Fruit fly (Drosophila melanogaster) whole organism, wandering third instar larva: ENCODE measurements around the gene CG1208.

Source experiments
- Abd-B ChIP-seq: fragments of >200 bp; optimal IDR thresholded peaks from 2 replicates; lab custom pipeline; 2017; ENCODE audit warnings: missing biosample characterization, missing genetic modification characterization
- CG9705 ChIP-seq: fragments of 200-800 bp; sonication (Bioruptor generic); optimal IDR thresholded peaks from 2 replicates; lab custom pipeline; 2018; ENCODE audit warnings: missing biosample characterization, mild to moderate bottlenecking, missing genetic modification characterization
- GATAd ChIP-seq: sonication (Bioruptor generic); optimal IDR thresholded peaks from 2 replicates; lab custom pipeline; 2016; ENCODE audit warnings: missing biosample characterization, missing genetic modification characterization
- Myc ChIP-seq: fragments of >200 bp; optimal IDR thresholded peaks from 2 replicates; lab custom pipeline; 2017
- br ChIP-seq: fragments of 200-800 bp; sonication (Bioruptor generic); optimal IDR thresholded peaks from 2 replicates; lab custom pipeline; 2016; ENCODE audit warnings: missing biosample characterization, missing genetic modification characterization
- fru ChIP-seq: fragments of 200-800 bp; sonication (Bioruptor generic); optimal IDR thresholded peaks from 3 replicates; lab custom pipeline; 2016; ENCODE audit warnings: missing biosample characterization, mild to moderate bottlenecking, missing genetic modification characterization
- psq ChIP-seq: fragments of 200-800 bp; sonication (Bioruptor generic); optimal IDR thresholded peaks from 3 replicates; lab custom pipeline; 2017; ENCODE audit warnings: missing biosample characterization, mild to moderate bottlenecking, missing genetic modification characterization, moderate library complexity

- TF ChIP-seq GATAd (GFP tag; lab: Kevin White, UChicago) (no peak), br (GFP tag; lab: Kevin White, UChicago) (no peak), psq (GFP tag; lab: Kevin White, UChicago) (no peak), Abd-B (GFP tag; lab: Kevin White, UChicago) (no peak), CG9705 (no peak), Myc (lab: Kevin White, UChicago) (no peak), fru (GFP tag; lab: Kevin White, UChicago) (no peak)
These were observed 5.1 kb downstream of the CG1208 start for dm6 chr3R:5836536-5836935.
